Fruit fly (Drosophila melanogaster) whole organism, pupa: Measurements from ENCODE around the gene nonA-l.

Experiments used
- CG10348 ChIP-seq: fragments of 200-800 bp; sonication (Bioruptor generic); IDR thresholded peaks from 2 replicates; pipeline ENCODE4 v1.3.6; 2022; ENCODE audit warnings: missing biosample characterization, missing genetic modification characterization
- CG12605 ChIP-seq: fragments of 200-800 bp; sonication (Bioruptor generic); IDR thresholded peaks from 2 replicates; pipeline ENCODE4 v1.3.6; 2022; ENCODE audit warnings: missing biosample characterization, missing genetic modification characterization
- CG13204 ChIP-seq: fragments of 200-800 bp; sonication (Bioruptor generic); optimal IDR thresholded peaks from 2 replicates; lab custom pipeline; 2018; ENCODE audit warnings: missing biosample characterization, mild to moderate bottlenecking, missing genetic modification characterization, moderate library complexity
- CG14655 ChIP-seq: fragments of 200-800 bp; sonication (Bioruptor generic); optimal IDR thresholded peaks from 3 replicates; lab custom pipeline; 2017; ENCODE audit warnings: mild to moderate bottlenecking, missing biosample characterization, missing genetic modification reagents, missing genetic modification characterization
- CG15710 ChIP-seq: fragments of 200-800 bp; sonication (Bioruptor generic); optimal IDR thresholded peaks from 2 replicates; lab custom pipeline; 2018; ENCODE audit warnings: missing biosample characterization, mild to moderate bottlenecking, missing genetic modification characterization, moderate library complexity
- CG17806 ChIP-seq: fragments of 200-800 bp; sonication (Bioruptor generic); optimal IDR thresholded peaks from 2 replicates; lab custom pipeline; 2018; ENCODE audit warnings: missing biosample characterization, mild to moderate bottlenecking, missing genetic modification characterization, moderate library complexity
- CG32121 ChIP-seq: fragments of 200-800 bp; sonication (Bioruptor generic); IDR thresholded peaks from 2 replicates; pipeline ENCODE4 v1.3.6; 2022; ENCODE audit warnings: missing biosample characterization, missing genetic modification characterization
- CG34367 ChIP-seq: fragments of 200-800 bp; sonication (Bioruptor generic); optimal IDR thresholded peaks from 2 replicates; lab custom pipeline; 2018; ENCODE audit warnings: missing biosample characterization, mild to moderate bottlenecking, missing genetic modification characterization
- CG4496 ChIP-seq: fragments of 200-800 bp; sonication (Bioruptor generic); IDR thresholded peaks from 3 replicates; pipeline ENCODE4 v1.3.6; 2022; ENCODE audit warnings: missing biosample characterization, missing genetic modification characterization
- CG8159 ChIP-seq: fragments of 200-800 bp; sonication (Bioruptor generic); optimal IDR thresholded peaks from 3 replicates; lab custom pipeline; 2018; ENCODE audit warnings: missing biosample characterization, mild to moderate bottlenecking, missing genetic modification characterization, moderate library complexity
- CG8301 ChIP-seq: fragments of 200-800 bp; sonication (Bioruptor generic); optimal IDR thresholded peaks from 2 replicates; lab custom pipeline; 2018; ENCODE audit warnings: missing biosample characterization, mild to moderate bottlenecking, missing genetic modification characterization
- CG9948 ChIP-seq: fragments of 200-800 bp; sonication (Bioruptor generic); optimal IDR thresholded peaks from 2 replicates; lab custom pipeline; 2018; ENCODE audit warnings: missing biosample characterization, mild to moderate bottlenecking, missing genetic modification characterization, moderate library complexity
- D1 ChIP-seq: fragments of 200-800 bp; sonication (Bioruptor generic); optimal IDR thresholded peaks from 2 replicates; lab custom pipeline; 2018; ENCODE audit warnings: missing biosample characterization, mild to moderate bottlenecking, missing genetic modification characterization, moderate library complexity
- EcR ChIP-seq: fragments of 200-800 bp; sonication (Bioruptor generic); optimal IDR thresholded peaks from 3 replicates; lab custom pipeline; 2019; ENCODE audit warnings: missing biosample characterization, missing genetic modification characterization, mild to moderate bottlenecking, moderate library complexity, missing genetic modification reagents
- Ets98B ChIP-seq: fragments of 200-800 bp; sonication (Bioruptor generic); IDR thresholded peaks from 2 replicates; pipeline ENCODE4 v1.3.6; 2022; ENCODE audit warnings: missing biosample characterization, missing genetic modification characterization
- Pif1A ChIP-seq: fragments of 200-800 bp; sonication (Bioruptor generic); optimal IDR thresholded peaks from 3 replicates; lab custom pipeline; 2016; ENCODE audit warnings: missing biosample characterization, missing genetic modification characterization
- Pif1B ChIP-seq: fragments of 200-800 bp; sonication (Bioruptor generic); optimal IDR thresholded peaks from 3 replicates; lab custom pipeline; 2016; ENCODE audit warnings: missing biosample characterization, missing genetic modification characterization
- Snoo ChIP-seq: fragments of 200-800 bp; sonication (Bioruptor generic); optimal IDR thresholded peaks from 3 replicates; lab custom pipeline; 2017; ENCODE audit warnings: missing biosample characterization, mild to moderate bottlenecking, missing genetic modification characterization, inconsistent platforms
- fd96Ca ChIP-seq: fragments of 200-800 bp; sonication (Bioruptor generic); IDR thresholded peaks from 3 replicates; pipeline ENCODE4 v1.3.6; 2022; ENCODE audit warnings: missing biosample characterization, missing genetic modification characterization
- gl ChIP-seq: fragments of 200-800 bp; sonication (Bioruptor generic); optimal IDR thresholded peaks from 2 replicates; lab custom pipeline; 2018; ENCODE audit warnings: missing biosample characterization, mild to moderate bottlenecking, missing genetic modification characterization
- rn ChIP-seq: fragments of 200-800 bp; sonication (Bioruptor generic); IDR thresholded peaks from 2 replicates; pipeline ENCODE4 v1.3.6; 2022; ENCODE audit warnings: missing biosample characterization, missing genetic modification characterization

nonA-l gene

dm6 chr3R:16608920-16609319 lies 31.1 kb upstream of the nonA-l start, which contains the start of gene NPF:
TSS of gene NPF (plus strand) at chr3R:16609220.
- TF ChIP-seq CG17806: no peak
- TF ChIP-seq CG4496 (GFP tag; lab: Robert Waterston, UW): no peak
- no peak for TF ChIP-seq Ets98B
- no peak for TF ChIP-seq CG13204 (GFP tag; lab: Kevin White, UChicago)
- TF ChIP-seq D1 (tag; lab: Kevin White, UChicago): no peak
- TF ChIP-seq CG32121 (GFP tag; lab: Robert Waterston, UW): no peak
- no peak for TF ChIP-seq CG8159 (tag; lab: Kevin White, UChicago)
- TF ChIP-seq Pif1A (GFP tag; lab: Kevin White, UChicago): no peak
- no peak for TF ChIP-seq CG10348 (GFP tag; lab: Robert Waterston, UW)
- no peak for TF ChIP-seq CG34367
- no peak for TF ChIP-seq EcR (GFP tag; lab: Kevin White, UChicago)
- TF ChIP-seq CG9948 (tag; lab: Kevin White, UChicago): no peak
- TF ChIP-seq fd96Ca (GFP tag; lab: Robert Waterston, UW): no peak
- no peak for TF ChIP-seq CG12605 (GFP tag; lab: Robert Waterston, UW)
- no peak for TF ChIP-seq Pif1B (GFP tag; lab: Kevin White, UChicago)
- TF ChIP-seq gl (tag; lab: Kevin White, UChicago): no peak

dm6 chr3R:16611240-16611639 lies 28.8 kb upstream of the nonA-l start:
- TF ChIP-seq CG14655 (GFP tag; lab: Kevin White, UChicago): no peak
- TF ChIP-seq D1 (tag; lab: Kevin White, UChicago): no peak
- no peak for TF ChIP-seq CG10348 (GFP tag; lab: Robert Waterston, UW)
- TF ChIP-seq CG8159 (tag; lab: Kevin White, UChicago): no peak
- TF ChIP-seq CG34367: no peak
- TF ChIP-seq CG17806: no peak

DNA sequence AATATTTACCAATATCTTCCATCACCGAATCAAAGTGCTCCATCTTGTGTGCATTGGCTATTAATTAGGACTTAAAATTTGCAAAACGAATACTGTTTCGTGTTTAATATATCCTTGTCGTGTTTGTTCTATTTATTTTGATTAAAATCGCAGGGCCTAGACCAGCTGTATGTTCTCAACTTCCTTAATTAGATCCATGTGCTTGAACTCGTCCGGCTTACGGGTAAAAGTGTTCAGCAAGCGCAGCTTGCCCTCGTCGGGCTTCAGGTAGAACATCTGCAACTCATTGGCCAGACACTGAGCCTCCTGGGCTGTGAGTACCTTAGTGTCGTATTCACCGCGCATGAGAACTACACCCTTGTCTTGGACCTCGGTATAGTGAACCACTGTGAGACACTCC lies 26.7 kb upstream of the nonA-l start, which contains the start of gene CG12783:
Gene CG12783 (minus strand): TSS at position 101 of the 400 bp plus-strand sequence.
- TF ChIP-seq CG32121 (GFP tag; lab: Robert Waterston, UW) (no peak), CG15710 (no peak), CG12605 (GFP tag; lab: Robert Waterston, UW) (no peak), EcR (GFP tag; lab: Kevin White, UChicago) (no peak), CG14655 (GFP tag; lab: Kevin White, UChicago) (no peak)

dm6 chr3R:16614241-16614640 lies 25.8 kb upstream of the nonA-l start, which contains the start of gene CG10340:
TSS of gene CG10340 (minus strand) at chr3R:16614391.
- TF ChIP-seq CG34367: no peak
- peak; percentile 78 for TF ChIP-seq D1 (tag; lab: Kevin White, UChicago)
- no peak for TF ChIP-seq EcR (GFP tag; lab: Kevin White, UChicago)
- no peak for TF ChIP-seq CG14655 (GFP tag; lab: Kevin White, UChicago)

DNA sequence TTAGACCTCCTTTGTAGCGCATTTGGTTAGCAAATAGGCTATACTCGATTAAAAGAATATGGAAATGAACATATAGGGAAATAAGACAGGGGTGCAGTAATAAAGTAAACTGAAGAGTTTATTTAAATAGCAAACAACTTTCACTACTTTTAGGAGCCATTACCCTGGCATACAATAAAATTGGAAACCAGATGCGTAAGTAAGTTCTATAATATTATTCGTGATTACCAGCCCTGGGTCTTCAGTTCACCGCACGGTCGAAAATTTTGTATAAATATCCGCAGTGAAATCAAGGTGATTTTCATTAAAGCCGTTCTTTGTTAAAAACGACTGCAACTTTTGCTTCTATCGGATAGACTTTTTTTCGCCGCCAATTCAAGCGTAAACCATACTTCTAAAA lies 25.0 kb upstream of the nonA-l start, which contains the start of gene CG17562:
Gene CG17562 (plus strand): TSS at position 301 of the 400 bp plus-strand sequence.
- no peak for TF ChIP-seq CG34367
- TF ChIP-seq rn: no peak
- TF ChIP-seq fd96Ca (GFP tag; lab: Robert Waterston, UW): no peak
- TF ChIP-seq CG10348 (GFP tag; lab: Robert Waterston, UW): no peak
- no peak for TF ChIP-seq Pif1A (GFP tag; lab: Kevin White, UChicago)
- TF ChIP-seq gl (tag; lab: Kevin White, UChicago): no peak
- no peak for TF ChIP-seq D1 (tag; lab: Kevin White, UChicago)
- no peak for TF ChIP-seq Pif1B (GFP tag; lab: Kevin White, UChicago)
- TF ChIP-seq CG8301: no peak
- no peak for TF ChIP-seq CG15710
- TF ChIP-seq CG12605 (GFP tag; lab: Robert Waterston, UW): no peak
- no peak for TF ChIP-seq CG8159 (tag; lab: Kevin White, UChicago)
- no peak for TF ChIP-seq CG17806
- no peak for TF ChIP-seq EcR (GFP tag; lab: Kevin White, UChicago)
- no peak for TF ChIP-seq CG9948 (tag; lab: Kevin White, UChicago)
- TF ChIP-seq CG14655 (GFP tag; lab: Kevin White, UChicago): no peak
- no peak for TF ChIP-seq Ets98B
- no peak for TF ChIP-seq CG32121 (GFP tag; lab: Robert Waterston, UW)
- TF ChIP-seq Snoo (tag; lab: Kevin White, UChicago): no peak

DNA sequence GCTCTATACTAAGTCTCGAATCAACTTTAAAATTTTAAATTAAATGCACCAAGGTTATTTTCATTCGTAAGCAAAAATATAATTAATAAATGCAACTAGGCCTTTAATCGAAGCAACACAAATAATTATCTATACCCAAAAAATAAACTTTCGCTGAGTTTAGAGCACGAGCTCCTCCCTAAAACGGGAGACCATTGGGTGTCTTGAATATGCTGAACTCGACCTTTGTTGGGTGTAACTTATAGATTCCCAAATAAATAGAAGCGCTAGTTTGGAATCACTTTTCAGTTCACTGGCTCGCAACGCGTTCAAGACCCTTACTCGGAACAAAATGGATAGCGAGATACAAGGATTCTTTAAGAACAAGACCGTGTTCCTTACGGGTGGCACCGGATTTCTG lies 22.4 kb upstream of the nonA-l start, which contains the start of gene CG17560:
Gene CG17560 (plus strand): TSS at position 301 of the 400 bp plus-strand sequence.
- TF ChIP-seq CG9948 (tag; lab: Kevin White, UChicago) (no peak), CG32121 (GFP tag; lab: Robert Waterston, UW) (no peak), CG4496 (GFP tag; lab: Robert Waterston, UW) (no peak), Pif1B (GFP tag; lab: Kevin White, UChicago) (no peak), CG13204 (GFP tag; lab: Kevin White, UChicago) (no peak), EcR (GFP tag; lab: Kevin White, UChicago) (no peak), CG8301 (no peak), Ets98B (no peak), CG17806 (no peak), CG34367 (no peak), CG8159 (tag; lab: Kevin White, UChicago) (no peak), gl (tag; lab: Kevin White, UChicago) (no peak)

DNA sequence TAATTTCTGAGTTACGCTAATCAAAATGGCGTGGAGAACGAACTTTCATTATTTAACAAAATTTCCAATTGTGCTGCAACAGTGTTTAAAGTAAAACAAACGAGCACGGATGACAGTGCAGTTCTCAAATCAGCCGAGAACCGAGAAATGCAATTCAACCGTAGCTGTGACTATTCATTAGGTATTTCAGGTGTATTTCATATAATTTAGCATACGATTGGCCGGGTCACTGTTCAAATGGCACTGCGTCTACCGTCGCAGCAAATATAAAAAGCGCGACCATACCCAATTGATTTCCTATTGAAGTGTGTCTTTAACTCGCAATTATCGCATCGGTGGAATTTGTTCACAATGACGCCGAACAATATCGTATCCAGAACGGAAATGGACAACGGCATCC lies 19.5 kb upstream of the nonA-l start, which contains the start of gene CG14893:
Gene CG14893 (plus strand): TSS at position 301 of the 400 bp plus-strand sequence.
- TF ChIP-seq EcR (GFP tag; lab: Kevin White, UChicago) (no peak), Pif1A (GFP tag; lab: Kevin White, UChicago) (no peak), CG8159 (tag; lab: Kevin White, UChicago) (no peak), CG4496 (GFP tag; lab: Robert Waterston, UW) (no peak), CG32121 (GFP tag; lab: Robert Waterston, UW) (no peak), CG15710 (no peak), D1 (tag; lab: Kevin White, UChicago) (no peak), gl (tag; lab: Kevin White, UChicago) (no peak), CG17806 (no peak), CG8301 (no peak), rn (no peak), CG14655 (GFP tag; lab: Kevin White, UChicago) (no peak), CG34367 (no peak), CG13204 (GFP tag; lab: Kevin White, UChicago) (no peak), Pif1B (GFP tag; lab: Kevin White, UChicago) (no peak), CG9948 (tag; lab: Kevin White, UChicago) (no peak), CG10348 (GFP tag; lab: Robert Waterston, UW) (no peak)
